Fruit fly (Drosophila melanogaster) ovary, adult (tissue): ENCODE measurements around the gene Acat1.

Experiments
- CG17801 ChIP-seq: fragments of 200-800 bp; optimal IDR thresholded peaks from 2 replicates; lab custom pipeline; 2019; ENCODE audit warnings: missing biosample characterization, mild to moderate bottlenecking, missing genetic modification characterization, moderate library complexity; ENCODE audit not compliant: partially characterized antibody

Acat1 gene

DNA sequence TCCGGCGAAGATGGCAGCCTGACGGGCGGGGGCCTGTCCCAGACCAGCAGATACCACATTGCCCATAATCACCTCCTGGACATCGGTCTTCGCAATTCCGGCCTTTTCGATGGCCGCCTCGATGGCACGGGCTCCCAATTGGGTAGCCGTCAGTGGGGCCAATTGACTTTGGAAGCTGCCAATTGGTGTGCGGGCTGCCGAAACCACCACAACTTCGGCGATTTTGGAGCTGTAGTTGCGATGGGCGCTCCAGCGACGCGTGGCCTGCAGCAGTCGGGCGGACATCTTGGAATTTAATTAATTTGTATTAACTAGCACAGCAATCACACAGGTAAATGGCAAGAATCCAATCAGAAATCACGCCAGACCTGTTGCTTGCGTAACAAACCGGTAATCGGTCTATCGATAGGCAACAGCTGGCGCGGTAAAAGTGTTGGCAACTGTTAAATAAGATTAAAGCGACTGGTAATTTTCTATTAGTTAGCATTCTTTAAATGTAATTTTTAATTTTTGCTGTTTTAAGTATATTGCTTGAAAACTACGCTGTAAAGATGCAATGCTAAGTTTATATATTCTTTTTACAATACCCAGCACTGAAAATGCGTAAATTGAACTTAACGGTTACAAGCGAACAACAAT, at the start of gene Acat1:
Acat1 (minus strand) TSS at position 400 of the 639 bp plus-strand sequence.
- peak; percentile 84 for TF ChIP-seq CG17801

DNA sequence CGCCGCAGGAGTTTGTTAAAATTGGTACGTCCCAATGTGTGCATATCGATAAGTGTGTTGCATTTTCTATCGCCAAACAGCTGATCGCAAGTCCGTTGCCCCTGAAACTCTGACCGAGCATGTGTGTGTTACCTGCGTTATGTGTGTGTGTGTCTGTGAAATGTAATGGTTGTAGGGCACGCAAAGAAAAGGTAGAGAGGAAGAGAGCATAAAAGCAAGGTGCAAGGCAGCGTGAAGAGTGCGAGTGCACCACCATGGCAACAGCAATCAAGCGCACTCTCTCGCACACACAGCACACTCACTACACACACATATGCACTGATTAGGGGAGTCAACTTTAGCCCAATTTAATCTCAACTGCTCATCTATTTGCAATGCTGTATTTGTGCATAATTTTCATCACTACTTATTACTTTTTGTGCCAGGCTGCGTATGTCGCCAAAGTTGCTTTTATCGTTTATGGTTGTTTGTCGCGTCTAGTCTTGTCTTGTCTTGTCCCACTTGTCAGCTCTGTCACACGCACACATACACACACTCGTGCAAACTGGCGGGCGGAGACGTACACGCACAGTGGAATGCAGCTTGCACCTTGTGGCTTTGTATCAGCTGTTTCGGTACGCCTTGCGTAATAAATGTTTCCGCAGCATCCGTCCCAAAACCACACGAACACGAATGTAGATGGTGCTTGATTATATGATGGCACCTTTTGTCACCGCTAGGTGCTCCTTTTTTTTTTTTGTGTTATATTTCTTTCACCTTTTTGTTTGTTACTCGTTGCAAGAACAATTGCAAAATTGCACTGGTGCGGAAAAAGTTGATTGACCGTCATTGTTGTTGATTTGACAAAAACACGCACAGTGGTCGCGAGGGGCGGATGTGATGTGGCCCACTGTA, 49.2 kb upstream of the Acat1 start:
- peak; percentile 81 for TF ChIP-seq CG17801

dm6 chrX:7935798-7936572, 47.4 kb upstream of the Acat1 start, which contains the start of gene Ubr3:
Gene Ubr3, plus strand, starts transcription at chrX:7935896.
- TF ChIP-seq CG17801: peak; percentile 48

- TF ChIP-seq CG17801: peak; percentile 89
Measured at dm6 chrX:7934679-7935078, 46.1 kb upstream of the Acat1 start, which contains the start of gene RpS14b. Gene RpS14b, plus strand, starts transcription at chrX:7934898.

- TF ChIP-seq CG17801: no peak
Measured at dm6 chrX:7933210-7933915, 44.8 kb upstream of the Acat1 start, which contains the start of the genes Dhdds and RpS14a. Gene Dhdds, minus strand, starts transcription at chrX:7933351. Gene RpS14a, plus strand, starts transcription at chrX:7933742.

- TF ChIP-seq CG17801: no peak
Measured at dm6 chrX:7931028-7931549, 42.5 kb upstream of the Acat1 start, which contains the start of gene mahe. Gene mahe, minus strand, starts transcription at chrX:7931382.

- TF ChIP-seq CG17801: no peak
Measured at dm6 chrX:7930236-7931027, 41.8 kb upstream of the Acat1 start.

- no peak for TF ChIP-seq CG17801
Measured at dm6 chrX:7924913-7925312, 36.3 kb upstream of the Acat1 start.

DNA sequence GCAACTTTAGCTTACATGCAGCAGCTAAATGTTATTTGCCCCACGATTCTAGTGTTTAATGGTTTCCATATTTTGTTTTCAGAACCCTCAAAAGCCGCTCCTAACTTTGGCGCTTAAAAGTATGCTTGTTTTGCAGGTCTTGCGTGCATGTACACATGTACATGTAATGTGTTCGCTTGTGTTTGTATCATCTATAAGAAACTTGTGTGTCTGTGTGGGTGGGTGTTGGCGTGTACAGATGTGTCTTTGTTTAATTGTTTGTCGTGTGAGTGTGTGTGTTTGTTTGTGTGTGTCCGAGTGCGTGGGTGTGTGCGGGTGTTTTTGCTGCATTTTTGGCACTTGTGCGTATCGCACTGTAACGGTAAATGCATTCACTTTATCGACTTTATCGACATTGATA, 34.5 kb upstream of the Acat1 start:
- no peak for TF ChIP-seq CG17801

DNA sequence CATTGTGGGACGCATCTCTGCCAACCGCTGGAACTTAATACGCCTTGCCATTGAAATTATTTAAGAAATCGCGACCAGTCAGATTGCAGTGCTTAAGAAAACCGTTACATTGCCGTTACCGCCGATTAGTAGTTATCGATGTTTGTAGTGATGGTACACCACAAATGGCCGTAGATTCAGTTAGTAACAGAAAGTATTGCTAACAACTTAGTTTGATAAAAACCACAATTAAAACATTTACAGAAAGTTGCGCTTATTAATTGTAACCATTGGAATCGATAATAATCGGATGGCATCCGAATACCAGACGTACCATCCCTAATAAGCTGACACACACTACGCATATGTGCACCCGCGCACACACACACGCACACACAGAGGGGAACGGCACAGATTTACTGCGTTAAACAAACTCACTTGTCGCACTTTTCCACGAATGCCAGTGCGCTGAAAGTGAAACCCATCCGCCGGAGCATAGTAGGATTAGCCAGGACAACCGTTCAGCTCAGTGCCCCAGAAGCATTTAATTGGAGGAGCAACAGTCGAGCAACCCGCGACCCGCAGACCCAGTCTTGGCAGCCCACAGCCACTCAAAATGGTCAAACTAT, 31.6 kb upstream of the Acat1 start, which contains the start of the genes hdm and Ykt6:
hdm (minus strand) TSS at position 51 of the 608 bp plus-strand sequence.
Ykt6 (plus strand) TSS at position 329 of the 608 bp plus-strand sequence.
- TF ChIP-seq CG17801: peak; percentile 82

DNA sequence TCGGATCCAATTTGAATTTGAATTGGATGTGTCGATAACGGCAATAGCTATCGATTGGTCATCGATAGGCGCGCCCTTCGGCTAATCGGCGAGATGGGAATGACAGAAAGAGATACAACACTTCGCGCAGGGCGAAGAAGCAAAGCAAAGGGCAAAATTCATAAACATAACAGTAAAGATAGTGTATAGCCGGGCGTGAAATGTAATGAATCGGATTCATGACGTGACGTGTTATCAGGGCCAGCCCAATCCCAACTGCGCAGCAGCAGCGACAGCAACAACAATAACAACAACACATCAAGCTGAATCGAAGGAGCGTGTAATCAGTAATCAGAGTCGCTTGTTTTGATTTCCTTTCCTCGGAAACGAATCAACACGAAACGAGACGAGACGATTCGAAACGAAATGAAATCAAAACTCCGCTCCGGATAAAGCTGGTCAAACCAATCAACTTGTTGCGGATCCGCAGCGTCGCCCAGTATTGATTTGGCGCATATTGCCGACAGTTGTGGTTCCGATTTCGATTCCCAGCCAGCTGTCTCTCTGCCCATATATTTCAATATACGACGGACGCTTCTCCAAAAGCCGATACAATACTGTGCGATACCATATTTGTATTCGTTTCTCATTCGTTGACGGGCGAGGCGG, 23.5 kb upstream of the Acat1 start, which contains the start of gene snz:
snz (plus strand) TSS at position 107 of the 648 bp plus-strand sequence.
- TF ChIP-seq CG17801: peak; percentile 43

- no peak for TF ChIP-seq CG17801
Measured at dm6 chrX:7909482-7909881, 20.9 kb upstream of the Acat1 start.

DNA sequence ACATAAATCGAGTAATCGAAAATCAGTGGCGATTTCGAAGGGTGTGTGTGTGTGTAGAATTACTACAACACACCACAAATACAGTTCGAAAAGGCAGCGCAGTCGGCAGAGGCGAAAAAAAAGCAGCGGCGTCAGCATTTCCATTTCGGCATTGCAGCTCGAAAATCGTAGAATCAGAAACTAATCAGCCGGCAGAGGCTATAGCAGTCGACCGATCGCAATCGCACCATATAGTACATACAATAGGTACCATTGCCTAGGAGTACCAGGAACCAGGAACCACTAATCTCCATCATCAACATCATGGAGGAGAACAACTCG, 20.4 kb upstream of the Acat1 start:
- TF ChIP-seq CG17801: no peak
